Fruit fly (Drosophila melanogaster) whole organism, embryonic: ENCODE data around the gene PCNA2.

Experiments used
- Aef1 ChIP-seq: fragments of 200-800 bp; sonication (Bioruptor generic); IDR thresholded peaks from 3 replicates; pipeline ENCODE4 v1.3.6; 2022; ENCODE audit warnings: missing biosample characterization, missing genetic modification characterization
- B-H2 ChIP-seq: fragments of 200-800 bp; sonication (Bioruptor generic); optimal IDR thresholded peaks from 2 replicates; lab custom pipeline; 2018; ENCODE audit warnings: missing biosample characterization, mild to moderate bottlenecking, missing genetic modification characterization
- Blimp-1 ChIP-seq: fragments of 200-800 bp; sonication (Bioruptor generic); optimal IDR thresholded peaks from 3 replicates; lab custom pipeline; 2018; ENCODE audit warnings: missing biosample characterization, missing genetic modification characterization, mild to moderate bottlenecking, moderate library complexity, missing genetic modification reagents
- CG10147 ChIP-seq: fragments of 200-800 bp; sonication (Bioruptor generic); optimal IDR thresholded peaks from 2 replicates; lab custom pipeline; 2019; ENCODE audit warnings: missing biosample characterization, mild to moderate bottlenecking, missing genetic modification characterization, moderate library complexity
- CG10267 ChIP-seq: fragments of 200-800 bp; sonication (Bioruptor generic); optimal IDR thresholded peaks from 2 replicates; lab custom pipeline; 2018; ENCODE audit warnings: missing biosample characterization, mild to moderate bottlenecking, missing genetic modification characterization, moderate library complexity
- CG10431 ChIP-seq: fragments of 200-800 bp; sonication (Bioruptor generic); optimal IDR thresholded peaks from 3 replicates; lab custom pipeline; 2018; ENCODE audit warnings: missing biosample characterization, mild to moderate bottlenecking, missing genetic modification characterization
- CG12155 ChIP-seq: fragments of 200-800 bp; sonication (Bioruptor generic); optimal IDR thresholded peaks from 3 replicates; lab custom pipeline; 2016; ENCODE audit warnings: missing biosample characterization, missing genetic modification characterization
- CG14050 ChIP-seq: fragments of 200-800 bp; sonication (Bioruptor generic); IDR thresholded peaks from 3 replicates; pipeline ENCODE4 v1.3.6; 2022; ENCODE audit warnings: missing biosample characterization, missing genetic modification characterization
- CG14441 ChIP-seq: fragments of 200-800 bp; sonication (Bioruptor generic); IDR thresholded peaks from 2 replicates; pipeline ENCODE4 v1.3.6; 2022; ENCODE audit warnings: missing biosample characterization, missing genetic modification characterization
- CG14965 ChIP-seq: fragments of 200-800 bp; sonication (Bioruptor generic); optimal IDR thresholded peaks from 2 replicates; lab custom pipeline; 2016; ENCODE audit warnings: missing biosample characterization, missing genetic modification characterization, borderline replicate concordance
- CG17359 ChIP-seq: fragments of 200-800 bp; sonication (Bioruptor generic); optimal IDR thresholded peaks from 3 replicates; lab custom pipeline; 2018; ENCODE audit warnings: missing biosample characterization, mild to moderate bottlenecking, missing genetic modification characterization, moderate library complexity
- CG18599 ChIP-seq: fragments of 200-800 bp; sonication (Bioruptor generic); optimal IDR thresholded peaks from 3 replicates; lab custom pipeline; 2017; ENCODE audit warnings: missing biosample characterization, missing genetic modification characterization, mild to moderate bottlenecking, moderate library complexity, missing genetic modification reagents
- CG2116 ChIP-seq: fragments of 200-800 bp; sonication (Bioruptor generic); optimal IDR thresholded peaks from 3 replicates; lab custom pipeline; 2018; ENCODE audit warnings: missing biosample characterization, mild to moderate bottlenecking, missing genetic modification characterization
- CG34422 ChIP-seq: fragments of 200-800 bp; sonication (Bioruptor generic); IDR thresholded peaks from 3 replicates; pipeline ENCODE4 v1.3.6; 2022; ENCODE audit warnings: missing biosample characterization, missing genetic modification characterization
- CG3726 ChIP-seq: fragments of 200-800 bp; sonication (Bioruptor generic); IDR thresholded peaks from 3 replicates; pipeline ENCODE4, ENCODE4 v1.3.6; 2022; ENCODE audit warnings: missing biosample characterization, missing genetic modification characterization
- CG5245 ChIP-seq: fragments of 200-800 bp; sonication (Bioruptor generic); optimal IDR thresholded peaks from 3 replicates; lab custom pipeline; 2016; ENCODE audit warnings: missing biosample characterization, missing genetic modification characterization
- CG6272 ChIP-seq: fragments of 200-800 bp; sonication (Bioruptor generic); IDR thresholded peaks from 2 replicates; pipeline ENCODE4 v1.3.6; 2022; ENCODE audit warnings: missing biosample characterization, missing genetic modification characterization
- CG7372 ChIP-seq: fragments of 200-800 bp; sonication (Bioruptor generic); IDR thresholded peaks from 2 replicates; pipeline ENCODE4 v1.3.6; 2022; ENCODE audit warnings: missing biosample characterization, missing genetic modification characterization
- CG7556 ChIP-seq: fragments of 200-800 bp; sonication (Bioruptor generic); optimal IDR thresholded peaks from 2 replicates; lab custom pipeline; 2017; ENCODE audit warnings: missing biosample characterization, mild to moderate bottlenecking, missing genetic modification characterization
- CG8765 ChIP-seq: fragments of 200-800 bp; sonication (Bioruptor generic); IDR thresholded peaks from 2 replicates; pipeline ENCODE4 v1.3.6; 2022; ENCODE audit warnings: missing biosample characterization, missing genetic modification characterization
- Doc3 ChIP-seq: fragments of 200-800 bp; sonication (Bioruptor generic); IDR thresholded peaks from 3 replicates; pipeline ENCODE4 v1.3.6; 2022; ENCODE audit warnings: missing biosample characterization, missing genetic modification characterization; ENCODE audit not compliant: partially characterized antibody
- H2.0 ChIP-seq: fragments of 200-800 bp; sonication (Bioruptor generic); IDR thresholded peaks from 2 replicates; pipeline ENCODE4 v1.3.6; 2022; ENCODE audit warnings: missing biosample characterization, missing genetic modification characterization
- Hr39 ChIP-seq: fragments of >200 bp; optimal IDR thresholded peaks from 2 replicates; lab custom pipeline; 2017
- Mrtf ChIP-seq: fragments of 200-800 bp; sonication (Bioruptor generic); IDR thresholded peaks from 3 replicates; pipeline ENCODE4 v1.3.6; 2022; ENCODE audit warnings: missing biosample characterization, missing genetic modification characterization
- Oli ChIP-seq: fragments of 200-800 bp; sonication (Bioruptor generic); optimal IDR thresholded peaks from 2 replicates; lab custom pipeline; 2018; ENCODE audit warnings: missing biosample characterization, mild to moderate bottlenecking, missing genetic modification characterization, moderate library complexity
- Scr ChIP-seq: fragments of 200-800 bp; sonication (Bioruptor generic); IDR thresholded peaks from 2 replicates; pipeline ENCODE4 v1.3.6; 2022; ENCODE audit warnings: missing biosample characterization, missing genetic modification characterization; ENCODE audit not compliant: partially characterized antibody
- TFAM ChIP-seq: fragments of 200-800 bp; sonication (Bioruptor generic); optimal IDR thresholded peaks from 2 replicates; lab custom pipeline; 2017; ENCODE audit warnings: missing biosample characterization, missing genetic modification characterization, inconsistent platforms
- Trl ChIP-seq, 3 experiments: fragments of >200 bp in 2 of 3; fragments of 200-800 bp in 1 of 3; sonication (Bioruptor generic) in 1 of 3; optimal IDR thresholded peaks; 2 replicates in 1 of 3; 3 replicates in 2 of 3; lab custom pipeline; 2016 to 2017; ENCODE audit warnings: missing biosample characterization in 1 of 3, missing genetic modification characterization in 1 of 3
- ap ChIP-seq: fragments of 200-800 bp; sonication (Bioruptor generic); IDR thresholded peaks from 2 replicates; pipeline ENCODE4 v1.3.6; 2022; ENCODE audit warnings: missing biosample characterization, missing genetic modification characterization
- ash1 ChIP-seq: fragments of 200-800 bp; sonication (Bioruptor generic); optimal IDR thresholded peaks from 2 replicates; lab custom pipeline; 2018; ENCODE audit warnings: missing biosample characterization, mild to moderate bottlenecking, missing genetic modification characterization
- dan ChIP-seq: fragments of 200-800 bp; sonication (Bioruptor generic); IDR thresholded peaks from 2 replicates; pipeline ENCODE4 v1.3.6; 2022; ENCODE audit warnings: missing biosample characterization, missing genetic modification characterization
- dati ChIP-seq: fragments of 200-800 bp; sonication (Bioruptor generic); IDR thresholded peaks from 2 replicates; pipeline ENCODE4 v1.3.6; 2022; ENCODE audit warnings: missing biosample characterization, missing genetic modification characterization
- dimm ChIP-seq: fragments of 200-800 bp; sonication (Bioruptor generic); IDR thresholded peaks from 2 replicates; pipeline ENCODE4 v1.3.6; 2022; ENCODE audit warnings: missing biosample characterization, missing genetic modification characterization
- disco-r ChIP-seq: fragments of 200-800 bp; sonication (Bioruptor generic); optimal IDR thresholded peaks from 2 replicates; lab custom pipeline; 2016; ENCODE audit warnings: missing biosample characterization, missing genetic modification characterization
- fd96Cb ChIP-seq: fragments of 200-800 bp; sonication (Bioruptor generic); optimal IDR thresholded peaks from 2 replicates; lab custom pipeline; 2018; ENCODE audit warnings: missing biosample characterization, mild to moderate bottlenecking, missing genetic modification characterization, moderate library complexity
- ftz-f1 ChIP-seq: fragments of 200-800 bp; sonication (Bioruptor generic); optimal IDR thresholded peaks from 2 replicates; lab custom pipeline; 2016; ENCODE audit warnings: missing biosample characterization, missing genetic modification characterization
- gce ChIP-seq: fragments of 200-800 bp; sonication (Bioruptor generic); IDR thresholded peaks from 3 replicates; pipeline ENCODE4 v1.3.6; 2022; ENCODE audit warnings: missing biosample characterization, missing genetic modification characterization
- gfzf ChIP-seq: fragments of 200-800 bp; sonication (Bioruptor generic); optimal IDR thresholded peaks from 2 replicates; lab custom pipeline; 2016; ENCODE audit warnings: missing biosample characterization, mild to moderate bottlenecking, missing genetic modification characterization, moderate library complexity
- h ChIP-seq: fragments of >200 bp; optimal IDR thresholded peaks from 2 replicates; lab custom pipeline; 2017
- hbn ChIP-seq: fragments of 200-800 bp; sonication (Bioruptor generic); IDR thresholded peaks from 2 replicates; pipeline ENCODE4 v1.3.6; 2022; ENCODE audit warnings: missing biosample characterization, missing genetic modification characterization; ENCODE audit not compliant: partially characterized antibody
- nom ChIP-seq: fragments of 200-800 bp; sonication (Bioruptor generic); optimal IDR thresholded peaks from 2 replicates; lab custom pipeline; 2017; ENCODE audit warnings: missing biosample characterization, missing genetic modification characterization, mild to moderate bottlenecking, moderate library complexity, missing genetic modification reagents
- odd ChIP-seq: fragments of 200-800 bp; sonication (Bioruptor generic); optimal IDR thresholded peaks from 2 replicates; lab custom pipeline; 2017; ENCODE audit warnings: missing biosample characterization, mild to moderate bottlenecking, missing genetic modification characterization
- prd ChIP-seq, 3 experiments: fragments of >200 bp in 2 of 3; fragments of 200-800 bp in 1 of 3; sonication (Bioruptor generic) in 1 of 3; optimal IDR thresholded peaks in 2 of 3; IDR thresholded peaks in 1 of 3; 2 replicates in 2 of 3; 3 replicates in 1 of 3; pipeline versions ENCODE4 v1.3.6 to Lab custom; 2017 to 2022; ENCODE audit warnings: missing biosample characterization in 1 of 3, missing genetic modification characterization in 1 of 3
- repo ChIP-seq: fragments of 200-800 bp; sonication (Bioruptor generic); optimal IDR thresholded peaks from 2 replicates; lab custom pipeline; 2016; ENCODE audit warnings: missing biosample characterization, missing genetic modification characterization
- salm ChIP-seq: fragments of 200-800 bp; sonication (Bioruptor generic); optimal IDR thresholded peaks from 2 replicates; lab custom pipeline; 2018; ENCODE audit warnings: missing biosample characterization, mild to moderate bottlenecking, missing genetic modification characterization
- sc ChIP-seq, 3 experiments: fragments of >200 bp in 2 of 3; fragments of 200-800 bp in 1 of 3; sonication (Bioruptor generic) in 1 of 3; optimal IDR thresholded peaks; 2 replicates in 2 of 3; 3 replicates in 1 of 3; lab custom pipeline; 2017; ENCODE audit warnings: mild to moderate bottlenecking in 1 of 3, missing biosample characterization in 1 of 3, missing genetic modification characterization in 1 of 3, missing genetic modification reagents in 1 of 3
- tgo ChIP-seq: fragments of 200-800 bp; sonication (Bioruptor generic); IDR thresholded peaks from 3 replicates; pipeline ENCODE4 v1.3.6; 2022; ENCODE audit warnings: missing biosample characterization, missing genetic modification characterization
- ttk ChIP-seq: fragments of 200-800 bp; sonication (Bioruptor generic); IDR thresholded peaks from 2 replicates; pipeline ENCODE4 v2.1.2; 2022; ENCODE audit warnings: missing biosample characterization, missing genetic modification characterization
- zf30C ChIP-seq: fragments of 200-800 bp; sonication (Bioruptor generic); optimal IDR thresholded peaks from 3 replicates; lab custom pipeline; 2018; ENCODE audit warnings: missing biosample characterization, mild to moderate bottlenecking, missing genetic modification characterization

Gene PCNA2

dm6 chr2L:19582185-19582584 lies 1.6 kb downstream of the PCNA2 start, which contains the start of gene Hakai (continued):
- TF ChIP-seq CG2116 (GFP tag; lab: Kevin White, UChicago) = peak; percentile 15
- TF ChIP-seq B-H2 (GFP tag; lab: Kevin White, UChicago) = peak; percentile 5
- peak; percentile 58; the same call in 1 of the 2 replicates for TF ChIP-seq CG14441
- peak; percentile 46; the same call in 1 of the 2 replicates for TF ChIP-seq CG7372 (GFP tag; lab: Robert Waterston, UW)
- no peak for TF ChIP-seq CG10431 (GFP tag; lab: Kevin White, UChicago)
- no peak for TF ChIP-seq CG17359 (tag; lab: Kevin White, UChicago)
- TF ChIP-seq Hr39 (lab: Kevin White, UChicago) = peak; percentile 100
- TF ChIP-seq ftz-f1 (GFP tag; lab: Kevin White, UChicago) = peak; percentile 53
- TF ChIP-seq CG8765 (GFP tag; lab: Robert Waterston, UW) = no peak
- peak; percentile 38 for TF ChIP-seq fd96Cb (tag; lab: Kevin White, UChicago)
- peak; percentile 3 for TF ChIP-seq Blimp-1 (GFP tag; lab: Kevin White, UChicago)
- TF ChIP-seq CG7556 (GFP tag; lab: Kevin White, UChicago) = peak; percentile 14
- no peak for TF ChIP-seq Doc3 (GFP tag; lab: Robert Waterston, UW)
- TF ChIP-seq gfzf (GFP tag; lab: Kevin White, UChicago) = peak; percentile 31
- peak; percentile 20; the same call in 1 of the 2 replicates for TF ChIP-seq dati (GFP tag; lab: Robert Waterston, UW)
- TF ChIP-seq CG10147 (GFP tag; lab: Kevin White, UChicago) = peak; percentile 42
- TF ChIP-seq zf30C = no peak
- TF ChIP-seq ap (GFP tag; lab: Robert Waterston, UW) = no peak
- peak; percentile 71; the same call in 1 of the 3 replicates for TF ChIP-seq CG34422 (GFP tag; lab: Robert Waterston, UW)
- no peak for TF ChIP-seq h (lab: Kevin White, UChicago)
- peak; percentile 58 for TF ChIP-seq CG18599 (GFP tag; lab: Kevin White, UChicago)
- 0 out of 2 replicates have a peak, but pooled peaks have one; percentile 44 for TF ChIP-seq hbn (GFP tag; lab: Robert Waterston, UW)
- peak; percentile 94 for TF ChIP-seq CG10267 (tag; lab: Kevin White, UChicago)
- TF ChIP-seq prd (optimal IDR thresholded peaks at IDR 0.05; lab: Kevin White, UChicago) = no peak
- peak; percentile 68 for TF ChIP-seq prd (GFP tag; IDR thresholded peaks at IDR 0.05; lab: Robert Waterston, UW)
- peak; percentile 50; the same call in 1 of the 2 replicates for TF ChIP-seq CG6272 (GFP tag; lab: Robert Waterston, UW)
- no peak for TF ChIP-seq dan
- peak; percentile 16 for TF ChIP-seq Oli (tag; lab: Kevin White, UChicago)
- peak; percentile 55 for TF ChIP-seq CG5245 (GFP tag; lab: Kevin White, UChicago)
- TF ChIP-seq ttk (GFP tag; lab: Robert Waterston, UW) = no peak
- no peak for TF ChIP-seq ash1
- 0 out of 3 replicates have a peak, but pooled peaks have one; percentile 45 for TF ChIP-seq Aef1 (GFP tag; lab: Robert Waterston, UW)
- no peak for TF ChIP-seq disco-r
- TF ChIP-seq CG12155 = peak; percentile 51
- TF ChIP-seq CG14965 (GFP tag; lab: Kevin White, UChicago) = no peak
- TF ChIP-seq Trl (optimal IDR thresholded peaks at IDR 0.05; lab: Kevin White, UChicago) = peak in 1 of 2 experiments; percentile 0
- peak; percentile 64 for TF ChIP-seq Trl (GFP tag; optimal IDR thresholded peaks at IDR 0.05; lab: Kevin White, UChicago)
- TF ChIP-seq Scr (GFP tag; lab: Robert Waterston, UW) = peak; percentile 59
- no peak for TF ChIP-seq nom (GFP tag; lab: Kevin White, UChicago)
- TF ChIP-seq TFAM (GFP tag; lab: Kevin White, UChicago) = no peak
- peak; percentile 39; the same call in 1 of the 2 replicates for TF ChIP-seq H2.0 (GFP tag; lab: Robert Waterston, UW)
- no peak for TF ChIP-seq sc (optimal IDR thresholded peaks at IDR 0.05; lab: Kevin White, UChicago)
- TF ChIP-seq sc (GFP tag; optimal IDR thresholded peaks at IDR 0.05; lab: Kevin White, UChicago) = no peak
- no peak for TF ChIP-seq salm (tag; lab: Kevin White, UChicago)
- TF ChIP-seq CG3726 (GFP tag; lab: Robert Waterston, UW) = no peak
- no peak for TF ChIP-seq dimm (GFP tag; lab: Robert Waterston, UW)
- no peak for TF ChIP-seq Mrtf
- TF ChIP-seq odd (GFP tag; lab: Kevin White, UChicago) = no peak
- 0 out of 3 replicates have a peak, but pooled peaks have one; percentile 55 for TF ChIP-seq gce
- TF ChIP-seq CG14050 (GFP tag; lab: Robert Waterston, UW) = no peak
- TF ChIP-seq repo = peak; percentile 77
- peak; percentile 25; the same call in 1 of the 3 replicates for TF ChIP-seq tgo
